Worm (Caenorhabditis elegans): Measurements from ENCODE around the gene Y4C6B.7.

ce11 chrIV:5326144-5326543 lies 27.1 kb downstream of the Y4C6B.7 start, which contains the start of gene Y4C6B.4:
- TF ChIP-seq ceh-82 (tag; optimal IDR thresholded peaks at IDR 0.05) = no peak
- TF ChIP-seq aly-2 (tag; optimal IDR thresholded peaks at IDR 0.05) = no peak
- no peak for TF ChIP-seq lin-39 (tag; optimal IDR thresholded peaks at IDR 0.05)
- no peak for TF ChIP-seq ceh-9 (tag; optimal IDR thresholded peaks at IDR 0.05)
- no peak for TF ChIP-seq skn-1 (tag; optimal IDR thresholded peaks at IDR 0.05)
- TF ChIP-seq nhr-76 (tag; optimal IDR thresholded peaks at IDR 0.05) = no peak
- TF ChIP-seq ZK546.5 (tag; optimal IDR thresholded peaks at IDR 0.05) = no peak
- TF ChIP-seq egl-5 (tag; optimal IDR thresholded peaks at IDR 0.05) = no peak
- TF ChIP-seq nhr-77 (tag; optimal IDR thresholded peaks at IDR 0.05) = no peak
